Worm (Caenorhabditis elegans) whole organism, L4 larva: ENCODE measurements around the gene unc-23.

Source experiments
- Y75B8A.6 ChIP-seq: fragments of 200-800 bp; sonication (Bioruptor generic); IDR thresholded peaks from 2 replicates; pipeline ENCODE4 v1.3.6; 2022; ENCODE audit warnings: missing genetic modification reagents, missing genetic modification characterization, missing compliant biosample characterization
- aha-1 ChIP-seq: fragments of 150-350 bp; peaks from one replicate; lab custom pipeline; 2014; ENCODE audit warnings: missing biosample characterization, missing genetic modification characterization
- ctbp-1 ChIP-seq: fragments of 200-800 bp; sonication (Bioruptor generic); IDR thresholded peaks from 2 replicates; pipeline ENCODE4 v1.3.6; 2022; ENCODE audit warnings: missing genetic modification reagents, missing genetic modification characterization, missing compliant biosample characterization
- daf-16 ChIP-seq, 3 experiments: sonication (generic microtip); optimal IDR thresholded peaks; 2 replicates each; lab custom pipeline; 2016 to 2017; ENCODE audit warnings: missing genetic modification characterization in 3 of 3, missing genetic modification reagents in 3 of 3, mild to moderate bottlenecking in 2 of 3, missing compliant biosample characterization in 2 of 3, missing biosample characterization in 1 of 3, moderate library complexity in 1 of 3
- daf-8 ChIP-seq: fragments of 200-800 bp; sonication (Bioruptor generic); IDR thresholded peaks from 2 replicates; pipeline ENCODE4 v1.3.6; 2022; ENCODE audit warnings: missing genetic modification characterization, missing compliant biosample characterization
- dmd-6 ChIP-seq: fragments of 200-800 bp; sonication (Bioruptor generic); IDR thresholded peaks from 2 replicates; pipeline ENCODE4 v1.3.6; 2022; ENCODE audit warnings: missing genetic modification reagents, missing genetic modification characterization, missing compliant biosample characterization
- dmd-9 ChIP-seq: fragments of 200-800 bp; sonication (Bioruptor generic); IDR thresholded peaks from 2 replicates; pipeline ENCODE4 v1.3.6; 2022; ENCODE audit warnings: missing genetic modification reagents, missing genetic modification characterization, missing compliant biosample characterization
- duxl-1 ChIP-seq: sonication (generic microtip); optimal IDR thresholded peaks from 2 replicates; lab custom pipeline; 2016; ENCODE audit warnings: mild to moderate bottlenecking, missing genetic modification characterization, moderate library complexity, missing compliant biosample characterization; ENCODE audit not compliant: poor library complexity
- dve-1 ChIP-seq: sonication (generic microtip); optimal IDR thresholded peaks from 2 replicates; lab custom pipeline; 2017; ENCODE audit warnings: antibody characterized with exemption, mild to moderate bottlenecking, missing genetic modification characterization, missing compliant biosample characterization; ENCODE audit not compliant: insufficient read depth
- gei-8 ChIP-seq: fragments of 200-800 bp; sonication (Bioruptor generic); optimal IDR thresholded peaks from 2 replicates; lab custom pipeline; 2018; ENCODE audit warnings: mild to moderate bottlenecking, missing genetic modification characterization, missing compliant biosample characterization
- hlh-11 ChIP-seq: fragments of 200-800 bp; sonication (Bioruptor generic); optimal IDR thresholded peaks from 2 replicates; lab custom pipeline; 2018; ENCODE audit warnings: mild to moderate bottlenecking, missing genetic modification characterization, missing compliant biosample characterization
- hlh-30 ChIP-seq: sonication (generic microtip); optimal IDR thresholded peaks from 2 replicates; lab custom pipeline; 2017; ENCODE audit warnings: antibody characterized with exemption, mild to moderate bottlenecking, missing genetic modification characterization, missing compliant biosample characterization; ENCODE audit not compliant: insufficient read depth
- jun-1 ChIP-seq: fragments of 150-350 bp; optimal IDR thresholded peaks from 2 replicates; lab custom pipeline; 2014; ENCODE audit warnings: missing biosample characterization, missing genetic modification reagents, missing genetic modification characterization
- lsy-2 ChIP-seq, 2 experiments: fragments of 150-350 bp in 1 of 2; sonication (generic microtip) in 1 of 2; optimal IDR thresholded peaks; 2 replicates each; lab custom pipeline; 2014 to 2017; ENCODE audit warnings: missing biosample characterization in 2 of 2, missing genetic modification characterization in 2 of 2
- madf-9 ChIP-seq: fragments of 200-800 bp; sonication (Bioruptor generic); conservative IDR thresholded peaks from 2 replicates; pipeline ENCODE4 v1.3.6; 2022; ENCODE audit warnings: missing genetic modification reagents, missing genetic modification characterization, missing compliant biosample characterization
- mdt-29 ChIP-seq: fragments of 200-800 bp; sonication (Bioruptor generic); IDR thresholded peaks from 2 replicates; pipeline ENCODE4 v1.3.6; 2022; ENCODE audit warnings: missing genetic modification reagents, missing genetic modification characterization, missing compliant biosample characterization
- mep-1 ChIP-seq: fragments of 150-350 bp; sonication (generic microtip); optimal IDR thresholded peaks from 3 replicates; lab custom pipeline; 2014; ENCODE audit warnings: missing biosample characterization, missing genetic modification characterization
- nhr-28 ChIP-seq: fragments of 150-350 bp; optimal IDR thresholded peaks from 2 replicates; lab custom pipeline; 2014; ENCODE audit warnings: missing biosample characterization, missing genetic modification characterization
- nhr-48 ChIP-seq: sonication (generic microtip); optimal IDR thresholded peaks from 2 replicates; lab custom pipeline; 2016; ENCODE audit warnings: mild to moderate bottlenecking, missing genetic modification characterization, missing compliant biosample characterization
- nhr-77 ChIP-seq: fragments of 150-350 bp; optimal IDR thresholded peaks from 2 replicates; lab custom pipeline; 2014; ENCODE audit warnings: missing biosample characterization, missing genetic modification characterization
- php-3 ChIP-seq: fragments of 200-800 bp; sonication (Bioruptor generic); IDR thresholded peaks from 2 replicates; pipeline ENCODE4 v1.3.6; 2022; ENCODE audit warnings: missing genetic modification reagents, missing genetic modification characterization, missing compliant biosample characterization
- pqm-1 ChIP-seq: sonication (generic microtip); optimal IDR thresholded peaks from 2 replicates; lab custom pipeline; 2017; ENCODE audit warnings: missing biosample characterization, missing genetic modification characterization
- rbr-2 ChIP-seq: sonication (generic microtip); optimal IDR thresholded peaks from 2 replicates; lab custom pipeline; 2016; ENCODE audit warnings: missing genotype, missing genetic modification characterization, missing compliant biosample characterization
- set-16 ChIP-seq: fragments of 200-800 bp; sonication (Bioruptor generic); IDR thresholded peaks from 2 replicates; pipeline ENCODE4 v1.3.6; 2022; ENCODE audit warnings: missing genetic modification reagents, missing genetic modification characterization, missing compliant biosample characterization
- snpc-4 ChIP-seq: fragments of 150-350 bp; optimal IDR thresholded peaks from 2 replicates; lab custom pipeline; 2014; ENCODE audit warnings: missing biosample characterization, missing genetic modification characterization
- spr-3 ChIP-seq: fragments of 200-800 bp; sonication (Bioruptor generic); optimal IDR thresholded peaks from 2 replicates; lab custom pipeline; 2018; ENCODE audit warnings: mild to moderate bottlenecking, missing genetic modification characterization, missing compliant biosample characterization
- tag-97 ChIP-seq: fragments of 200-800 bp; sonication (Bioruptor generic); IDR thresholded peaks from 2 replicates; pipeline ENCODE4 v1.3.6; 2022; ENCODE audit warnings: missing genetic modification characterization, missing compliant biosample characterization
- unc-62 ChIP-seq, 3 experiments: fragments of 150-350 bp in 1 of 3; sonication (generic microtip); optimal IDR thresholded peaks in 2 of 3; peaks in 1 of 3; 1 replicate in 1 of 3; 2 replicates in 2 of 3; lab custom pipeline; 2014 to 2017; ENCODE audit warnings: missing biosample characterization in 3 of 3, missing genetic modification characterization in 3 of 3, missing genetic modification reagents in 3 of 3, missing genotype in 1 of 3
- vab-7 ChIP-seq: fragments of 200-800 bp; sonication (Bioruptor generic); IDR thresholded peaks from 2 replicates; pipeline ENCODE4 v1.3.6; 2022; ENCODE audit warnings: missing genetic modification reagents, missing genetic modification characterization, missing compliant biosample characterization

unc-23 gene

DNA sequence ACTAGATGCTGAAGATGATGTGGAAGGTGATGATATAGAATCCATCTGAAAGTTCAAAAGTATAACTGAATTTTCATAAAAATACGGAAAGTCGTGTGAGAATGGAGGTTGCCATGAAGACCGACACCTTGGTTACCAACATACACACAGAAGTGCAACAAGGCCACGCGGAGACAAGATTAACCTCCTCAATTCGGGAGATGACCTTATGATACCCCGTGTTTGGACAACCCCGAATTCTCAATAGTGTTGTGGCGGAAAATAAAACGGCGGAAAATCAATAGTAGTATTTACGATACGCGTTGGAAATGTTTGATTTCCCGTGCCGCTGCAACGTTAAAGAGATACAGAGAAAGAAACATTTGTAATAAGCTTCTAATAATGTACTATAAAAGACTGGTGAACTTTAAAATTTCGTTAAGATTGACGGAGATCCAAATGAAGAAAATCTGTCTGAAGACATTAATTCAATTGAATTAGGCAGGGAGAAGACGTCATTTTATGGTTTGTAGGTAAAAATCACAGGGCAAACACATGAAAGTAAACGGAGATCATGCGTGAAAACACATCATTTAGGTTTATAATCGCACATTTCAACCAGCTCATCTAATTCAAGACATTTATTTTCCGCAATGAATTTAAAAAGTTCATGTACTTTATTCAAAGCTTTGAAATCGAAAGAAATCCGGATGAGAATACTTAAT is 28.0 kb downstream of the unc-23 start, which contains the start of gene nhr-44:
Gene nhr-44 (minus strand): TSS at position 51 of the 704 bp plus-strand sequence.
- no peak for TF ChIP-seq mdt-29 (GFP tag; lab: Robert Waterston, UW)
- no peak for TF ChIP-seq daf-16 (GFP tag; optimal IDR thresholded peaks at IDR 0.05; lab: Kevin White, UChicago)
- TF ChIP-seq daf-16 (tag; optimal IDR thresholded peaks at IDR 0.05; lab: Kevin White, UChicago) = peak; percentile 8
- TF ChIP-seq aha-1 (tag; lab: Kevin White, UChicago) = peak; percentile 76
- peak; percentile 46 for TF ChIP-seq hlh-30

- TF ChIP-seq unc-62 (GFP tag; optimal IDR thresholded peaks at IDR 0.05 in 1 of 2; lab: Kevin White, UChicago) (peak in 1 of 2 experiments; percentile 28), unc-62 (tag; optimal IDR thresholded peaks at IDR 0.05; lab: Kevin White, UChicago) (no peak), dmd-9 (GFP tag; lab: Robert Waterston, UW) (no peak)
- TF ChIP-seq, all 104 proteins: peak for 1
Observed at ce11 chrV:8966086-8966485, 29.9 kb downstream of the unc-23 start, which contains the start of gene nhr-219. TSS of gene nhr-219 (minus strand) at chrV:8966186.

DNA sequence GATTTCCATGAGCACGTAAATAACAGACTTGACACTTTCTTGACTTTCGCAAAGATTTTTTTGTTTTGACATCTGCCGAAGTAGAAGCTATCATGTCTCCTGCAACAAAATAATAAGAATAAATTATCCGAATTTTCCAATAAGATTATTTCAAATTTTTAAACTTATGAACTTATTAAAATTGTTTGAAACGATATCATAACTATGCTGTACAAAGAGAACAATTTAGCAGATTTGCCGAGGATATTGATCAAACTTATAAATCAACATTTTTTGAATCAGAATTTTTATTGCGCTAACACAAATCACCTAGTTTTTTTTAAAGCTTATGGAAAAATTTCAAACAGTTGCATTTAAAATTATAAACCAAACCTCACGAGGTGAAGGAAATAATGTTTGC is 36.1 kb downstream of the unc-23 start, which contains the start of gene nhr-195:
Gene nhr-195 (minus strand): TSS at position 101 of the 400 bp plus-strand sequence.
- no peak for TF ChIP-seq Y75B8A.6 (GFP tag; lab: Robert Waterston, UW)
- no peak for TF ChIP-seq daf-16 (GFP tag; optimal IDR thresholded peaks at IDR 0.05; lab: Kevin White, UChicago)
- TF ChIP-seq daf-16 (tag; optimal IDR thresholded peaks at IDR 0.05; lab: Kevin White, UChicago) = no peak
- no peak for TF ChIP-seq daf-8 (GFP tag; lab: Robert Waterston, UW)
- TF ChIP-seq nhr-28 = no peak
- TF ChIP-seq mdt-29 (GFP tag; lab: Robert Waterston, UW) = no peak
- TF ChIP-seq vab-7 (GFP tag; lab: Robert Waterston, UW) = no peak
- TF ChIP-seq duxl-1 (tag; lab: Kevin White, UChicago) = no peak
- TF ChIP-seq nhr-77 (tag; lab: Kevin White, UChicago) = no peak
- no peak for TF ChIP-seq dve-1 (tag; lab: Kevin White, UChicago)
- TF ChIP-seq nhr-48 (tag; lab: Kevin White, UChicago) = no peak
- TF ChIP-seq spr-3 (GFP tag; lab: Kevin White, UChicago) = no peak
- TF ChIP-seq rbr-2 (tag; lab: Kevin White, UChicago) = no peak
- TF ChIP-seq snpc-4 (tag; lab: Kevin White, UChicago) = no peak
- TF ChIP-seq lsy-2 (tag; optimal IDR thresholded peaks at IDR 0.05; lab: Kevin White, UChicago) = no peak
- no peak for TF ChIP-seq hlh-11 (tag; lab: Kevin White, UChicago)

DNA sequence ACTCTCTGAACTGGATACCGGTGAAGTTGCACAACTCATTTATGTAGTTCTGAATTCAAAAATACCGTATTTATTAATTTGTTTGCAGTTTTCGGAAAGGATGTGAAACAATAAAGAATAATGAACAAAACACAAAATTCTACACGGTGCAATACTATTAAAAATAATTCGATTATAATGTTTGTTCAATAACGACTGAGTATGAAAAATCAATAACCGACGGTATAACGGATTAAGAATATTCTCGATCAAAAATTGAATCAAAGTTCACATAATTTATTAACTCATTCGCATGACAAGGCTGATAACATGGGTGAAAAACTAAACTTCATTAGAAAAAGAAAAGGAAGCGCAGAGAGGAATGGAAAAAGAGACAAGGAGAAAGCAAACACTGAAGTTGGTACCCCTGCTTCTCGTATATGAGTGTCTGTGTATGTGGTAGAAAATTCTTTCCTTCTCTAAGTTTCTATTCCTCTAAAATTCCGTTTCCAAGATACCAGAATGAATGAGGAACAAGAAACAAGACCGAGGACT is 38.8 kb downstream of the unc-23 start, which contains the start of gene nhr-143:
Gene nhr-143 (minus strand): TSS at position 51 of the 534 bp plus-strand sequence.
- peak; percentile 43 for TF ChIP-seq nhr-28
- peak; percentile 31 for TF ChIP-seq nhr-77 (tag; lab: Kevin White, UChicago)
- TF ChIP-seq daf-16 (GFP tag; optimal IDR thresholded peaks at IDR 0.05; lab: Kevin White, UChicago) = no peak
- TF ChIP-seq daf-16 (tag; optimal IDR thresholded peaks at IDR 0.05; lab: Kevin White, UChicago) = peak; percentile 27
- peak; percentile 61 for TF ChIP-seq dve-1 (tag; lab: Kevin White, UChicago)
- TF ChIP-seq madf-9 (GFP tag; lab: Robert Waterston, UW) = no peak
- TF ChIP-seq tag-97 (GFP tag; lab: Robert Waterston, UW) = no peak
- TF ChIP-seq unc-62 (GFP tag; optimal IDR thresholded peaks at IDR 0.05 in 1 of 2; lab: Kevin White, UChicago) = peak in 1 of 2 experiments; percentile 10
- no peak for TF ChIP-seq unc-62 (tag; optimal IDR thresholded peaks at IDR 0.05; lab: Kevin White, UChicago)
- TF ChIP-seq pqm-1 (tag; lab: Kevin White, UChicago) = peak; percentile 41
- TF ChIP-seq lsy-2 (tag; optimal IDR thresholded peaks at IDR 0.05; lab: Kevin White, UChicago) = peak in 1 of 2 experiments; percentile 17
- no peak for TF ChIP-seq ctbp-1 (GFP tag; lab: Robert Waterston, UW)
- TF ChIP-seq dmd-6 (GFP tag; lab: Robert Waterston, UW) = peak; percentile 50
- peak; percentile 47 for TF ChIP-seq hlh-11 (tag; lab: Kevin White, UChicago)
- no peak for TF ChIP-seq jun-1 (tag; lab: Kevin White, UChicago)
- peak; percentile 11 for TF ChIP-seq mep-1 (tag; lab: Kevin White, UChicago)
- TF ChIP-seq, all 104 proteins: peak for 10

DNA sequence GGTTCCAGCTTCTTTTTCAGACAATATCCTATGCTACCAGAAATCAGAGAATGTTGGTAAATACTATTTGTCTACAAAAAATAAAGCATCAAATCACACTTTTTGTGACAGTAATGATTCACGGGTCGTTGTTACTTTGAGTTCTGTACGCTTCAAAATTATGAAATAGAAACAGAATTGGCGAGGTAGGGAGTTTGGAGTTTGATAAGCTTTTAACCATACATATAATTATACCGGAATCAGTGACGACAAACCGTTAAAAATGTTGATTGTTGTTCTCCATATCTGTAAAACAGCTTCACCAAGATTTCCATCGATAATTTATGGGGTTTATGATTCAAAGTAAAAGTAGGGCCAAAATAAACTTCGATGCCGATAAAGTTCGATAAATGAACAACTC is 41.7 kb downstream of the unc-23 start:
- no peak for TF ChIP-seq gei-8 (GFP tag; lab: Kevin White, UChicago)
- TF ChIP-seq hlh-30 = no peak
- TF ChIP-seq daf-16 (GFP tag; optimal IDR thresholded peaks at IDR 0.05; lab: Kevin White, UChicago) = no peak
- TF ChIP-seq daf-16 (tag; optimal IDR thresholded peaks at IDR 0.05; lab: Kevin White, UChicago) = peak; percentile 66
- TF ChIP-seq pqm-1 (tag; lab: Kevin White, UChicago) = peak; percentile 46
- no peak for TF ChIP-seq set-16
- 0 out of 2 replicates have a peak, but pooled peaks have one; percentile 14 for TF ChIP-seq php-3 (GFP tag; lab: Robert Waterston, UW)
